Fruit fly (Drosophila melanogaster) whole organism, embryonic: ENCODE results near the gene Lcp65Aa.

Experiments
- Awh ChIP-seq: fragments of 200-800 bp; sonication (Bioruptor generic); IDR thresholded peaks from 2 replicates; pipeline ENCODE4, ENCODE4 v1.3.6; 2022; ENCODE audit warnings: missing biosample characterization, missing genetic modification characterization
- B-H1 ChIP-seq: fragments of 200-800 bp; sonication (Bioruptor generic); IDR thresholded peaks from 3 replicates; pipeline ENCODE4 v1.3.6; 2022; ENCODE audit warnings: missing biosample characterization, missing genetic modification characterization
- B-H2 ChIP-seq: fragments of 200-800 bp; sonication (Bioruptor generic); optimal IDR thresholded peaks from 2 replicates; lab custom pipeline; 2018; ENCODE audit warnings: missing biosample characterization, mild to moderate bottlenecking, missing genetic modification characterization
- CG12219 ChIP-seq: fragments of 200-800 bp; sonication (Bioruptor generic); optimal IDR thresholded peaks from 3 replicates; lab custom pipeline; 2018; ENCODE audit warnings: missing biosample characterization, mild to moderate bottlenecking, missing genetic modification characterization
- CG13424 ChIP-seq: fragments of 200-800 bp; sonication (Bioruptor generic); optimal IDR thresholded peaks from 2 replicates; lab custom pipeline; 2019; ENCODE audit warnings: missing biosample characterization, mild to moderate bottlenecking, missing genetic modification characterization, moderate library complexity
- CG14014 ChIP-seq: fragments of 200-800 bp; sonication (Bioruptor generic); IDR thresholded peaks from 2 replicates; pipeline ENCODE4 v1.3.6; 2022; ENCODE audit warnings: missing biosample characterization, missing genetic modification characterization
- CG14860 ChIP-seq: fragments of 200-800 bp; sonication (Bioruptor generic); IDR thresholded peaks from 3 replicates; pipeline ENCODE4 v1.3.6; 2022; ENCODE audit warnings: missing biosample characterization, missing genetic modification characterization; ENCODE audit not compliant: partially characterized antibody
- CG15696 ChIP-seq: fragments of 200-800 bp; sonication (Bioruptor generic); optimal IDR thresholded peaks from 2 replicates; lab custom pipeline; 2019; ENCODE audit warnings: missing biosample characterization, mild to moderate bottlenecking, missing genetic modification characterization, moderate library complexity
- CG17612 ChIP-seq: fragments of 200-800 bp; sonication (Bioruptor generic); IDR thresholded peaks from 2 replicates; pipeline ENCODE4 v1.3.6; 2022; ENCODE audit warnings: missing biosample characterization, missing genetic modification characterization
- CG2129 ChIP-seq: fragments of 200-800 bp; sonication (Bioruptor generic); IDR thresholded peaks from 2 replicates; pipeline ENCODE4 v1.3.6; 2022; ENCODE audit warnings: missing biosample characterization, missing genetic modification characterization; ENCODE audit not compliant: partially characterized antibody
- CG31365 ChIP-seq: fragments of 200-800 bp; sonication (Bioruptor generic); optimal IDR thresholded peaks from 2 replicates; lab custom pipeline; 2018; ENCODE audit warnings: missing biosample characterization, mild to moderate bottlenecking, missing genetic modification characterization
- CG4404 ChIP-seq: fragments of 200-800 bp; sonication (Bioruptor generic); IDR thresholded peaks from 2 replicates; pipeline ENCODE4 v1.3.6; 2022; ENCODE audit warnings: missing biosample characterization, missing genetic modification characterization
- CG5180 ChIP-seq: fragments of 200-800 bp; sonication (Bioruptor generic); optimal IDR thresholded peaks from 3 replicates; lab custom pipeline; 2017; ENCODE audit warnings: missing biosample characterization, missing genetic modification characterization, mild to moderate bottlenecking, moderate library complexity, missing genetic modification reagents
- CG6654 ChIP-seq: fragments of 200-800 bp; sonication (Bioruptor generic); optimal IDR thresholded peaks from 2 replicates; lab custom pipeline; 2017; ENCODE audit warnings: missing biosample characterization, mild to moderate bottlenecking, missing genetic modification characterization
- CG6689 ChIP-seq: fragments of 200-800 bp; sonication (Bioruptor generic); IDR thresholded peaks from 2 replicates; pipeline ENCODE4 v1.3.6; 2022; ENCODE audit warnings: missing biosample characterization, missing genetic modification characterization
- CG7357 ChIP-seq: fragments of 200-800 bp; sonication (Bioruptor generic); IDR thresholded peaks from 3 replicates; pipeline ENCODE4 v1.3.6; 2022; ENCODE audit warnings: missing biosample characterization, missing genetic modification characterization
- CG8944 ChIP-seq: fragments of 200-800 bp; sonication (Bioruptor generic); optimal IDR thresholded peaks from 3 replicates; lab custom pipeline; 2016; ENCODE audit warnings: missing biosample characterization, missing genetic modification characterization
- CG9932 ChIP-seq: fragments of 200-800 bp; sonication (Bioruptor generic); IDR thresholded peaks from 2 replicates; pipeline ENCODE4 v1.3.6; 2022; ENCODE audit warnings: missing biosample characterization, missing genetic modification characterization
- CHES-1-like ChIP-seq: fragments of 200-800 bp; sonication (Bioruptor generic); optimal IDR thresholded peaks from 2 replicates; lab custom pipeline; 2016; ENCODE audit warnings: missing biosample characterization, missing genetic modification characterization
- Camta ChIP-seq: fragments of 200-800 bp; sonication (Bioruptor generic); optimal IDR thresholded peaks from 2 replicates; lab custom pipeline; 2016; ENCODE audit warnings: missing biosample characterization, missing genetic modification characterization
- CoRest ChIP-seq: fragments of 200-800 bp; sonication (Bioruptor generic); optimal IDR thresholded peaks from 3 replicates; lab custom pipeline; 2018; ENCODE audit warnings: missing biosample characterization, mild to moderate bottlenecking, missing genetic modification characterization, moderate library complexity
- Dad ChIP-seq: fragments of 200-800 bp; sonication (Bioruptor generic); optimal IDR thresholded peaks from 3 replicates; lab custom pipeline; 2016; ENCODE audit warnings: missing biosample characterization, missing genetic modification characterization
- Dp ChIP-seq: fragments of 200-800 bp; sonication (Bioruptor generic); optimal IDR thresholded peaks from 2 replicates; lab custom pipeline; 2018; ENCODE audit warnings: missing biosample characterization, mild to moderate bottlenecking, missing genetic modification characterization, moderate library complexity
- E2f1 ChIP-seq: fragments of 200-800 bp; sonication (Bioruptor generic); IDR thresholded peaks from 2 replicates; pipeline ENCODE4 v1.3.6; 2022; ENCODE audit warnings: missing biosample characterization, missing genetic modification characterization
- Elba2 ChIP-seq: fragments of 200-800 bp; sonication (Bioruptor generic); optimal IDR thresholded peaks from 3 replicates; lab custom pipeline; 2016; ENCODE audit warnings: missing biosample characterization, missing genetic modification characterization
- Fer2 ChIP-seq: fragments of 200-800 bp; sonication (Bioruptor generic); optimal IDR thresholded peaks from 2 replicates; lab custom pipeline; 2018; ENCODE audit warnings: missing biosample characterization, mild to moderate bottlenecking, missing genetic modification characterization, moderate library complexity
- Fer3 ChIP-seq: fragments of 200-800 bp; sonication (Bioruptor generic); optimal IDR thresholded peaks from 2 replicates; lab custom pipeline; 2018; ENCODE audit warnings: missing biosample characterization, mild to moderate bottlenecking, missing genetic modification characterization, moderate library complexity
- Hr78 ChIP-seq, 2 experiments: fragments of 200-800 bp in 1 of 2; fragments of >200 bp in 1 of 2; sonication (Bioruptor generic) in 1 of 2; optimal IDR thresholded peaks; 2 replicates each; lab custom pipeline; 2017 to 2019; ENCODE audit warnings: missing biosample characterization in 2 of 2, missing genetic modification characterization in 2 of 2, mild to moderate bottlenecking in 1 of 2, moderate library complexity in 1 of 2
- Mes4 ChIP-seq: fragments of 200-800 bp; sonication (Bioruptor generic); optimal IDR thresholded peaks from 2 replicates; lab custom pipeline; 2016; ENCODE audit warnings: missing biosample characterization, missing genetic modification characterization
- Mrtf ChIP-seq: fragments of 200-800 bp; sonication (Bioruptor generic); IDR thresholded peaks from 3 replicates; pipeline ENCODE4 v1.3.6; 2022; ENCODE audit warnings: missing biosample characterization, missing genetic modification characterization
- Myb ChIP-seq: fragments of 200-800 bp; sonication (Bioruptor generic); optimal IDR thresholded peaks from 2 replicates; lab custom pipeline; 2016; ENCODE audit warnings: missing biosample characterization, missing genetic modification characterization
- NC2α ChIP-seq: fragments of 200-800 bp; sonication (Bioruptor generic); optimal IDR thresholded peaks from 2 replicates; lab custom pipeline; 2016; ENCODE audit warnings: missing biosample characterization, missing genetic modification characterization
- Neu2 ChIP-seq: fragments of 200-800 bp; sonication (Bioruptor generic); optimal IDR thresholded peaks from 3 replicates; lab custom pipeline; 2016; ENCODE audit warnings: missing biosample characterization, missing genetic modification characterization, borderline replicate concordance
- cas ChIP-seq: fragments of 200-800 bp; sonication (Bioruptor generic); IDR thresholded peaks from 2 replicates; pipeline ENCODE4 v1.3.6; 2022; ENCODE audit warnings: missing biosample characterization, missing genetic modification characterization
- eve ChIP-seq, 2 experiments: fragments of >200 bp; optimal IDR thresholded peaks; 2 replicates each; lab custom pipeline; 2017; ENCODE audit warnings: missing biosample characterization in 2 of 2, missing genetic modification characterization in 2 of 2
- fd102C ChIP-seq: fragments of 200-800 bp; sonication (Bioruptor generic); optimal IDR thresholded peaks from 2 replicates; lab custom pipeline; 2018; ENCODE audit warnings: missing biosample characterization, mild to moderate bottlenecking, missing genetic modification characterization, moderate library complexity
- her ChIP-seq: fragments of 200-800 bp; sonication (Bioruptor generic); optimal IDR thresholded peaks from 2 replicates; lab custom pipeline; 2016; ENCODE audit warnings: missing biosample characterization, missing genetic modification characterization
- insv ChIP-seq, 2 experiments: fragments of 200-800 bp; sonication (Bioruptor generic); optimal IDR thresholded peaks; 3 replicates each; lab custom pipeline; 2016 to 2018; ENCODE audit warnings: missing biosample characterization in 2 of 2, missing genetic modification characterization in 2 of 2
- kah ChIP-seq: fragments of 200-800 bp; sonication (Bioruptor generic); optimal IDR thresholded peaks from 2 replicates; lab custom pipeline; 2018; ENCODE audit warnings: missing biosample characterization, mild to moderate bottlenecking, missing genetic modification characterization
- lilli ChIP-seq: fragments of 200-800 bp; sonication (Bioruptor generic); optimal IDR thresholded peaks from 3 replicates; lab custom pipeline; 2016; ENCODE audit warnings: missing biosample characterization, missing genetic modification characterization
- lola ChIP-seq, 3 experiments: fragments of >200 bp in 2 of 3; fragments of 200-800 bp in 1 of 3; sonication (Bioruptor generic) in 1 of 3; optimal IDR thresholded peaks; 2 replicates each; lab custom pipeline; 2017 to 2019; ENCODE audit warnings: missing biosample characterization in 3 of 3, missing genetic modification characterization in 3 of 3, mild to moderate bottlenecking in 1 of 3, moderate library complexity in 1 of 3
- nmo ChIP-seq: fragments of 200-800 bp; sonication (Bioruptor generic); optimal IDR thresholded peaks from 2 replicates; lab custom pipeline; 2018; ENCODE audit warnings: missing biosample characterization, mild to moderate bottlenecking, missing genetic modification characterization, moderate library complexity
- pho ChIP-seq: fragments of 200-800 bp; sonication (Bioruptor generic); optimal IDR thresholded peaks from 2 replicates; lab custom pipeline; 2016; ENCODE audit warnings: missing biosample characterization, missing genetic modification characterization
- shn ChIP-seq: fragments of 200-800 bp; sonication (Bioruptor generic); optimal IDR thresholded peaks from 3 replicates; lab custom pipeline; 2016; ENCODE audit warnings: missing biosample characterization, missing genetic modification characterization
- sr ChIP-seq: fragments of 200-800 bp; sonication (Bioruptor generic); IDR thresholded peaks from 3 replicates; pipeline ENCODE4 v1.3.6; 2022; ENCODE audit warnings: missing biosample characterization, missing genetic modification characterization
- stwl ChIP-seq: fragments of 200-800 bp; sonication (Bioruptor generic); optimal IDR thresholded peaks from 3 replicates; lab custom pipeline; 2018; ENCODE audit warnings: missing biosample characterization, mild to moderate bottlenecking, missing genetic modification characterization, moderate library complexity
- trem ChIP-seq: fragments of 200-800 bp; optimal IDR thresholded peaks from 3 replicates; lab custom pipeline; 2019; ENCODE audit warnings: missing biosample characterization, mild to moderate bottlenecking, missing genetic modification characterization, moderate library complexity
- ttk ChIP-seq: fragments of 200-800 bp; sonication (Bioruptor generic); IDR thresholded peaks from 2 replicates; pipeline ENCODE4 v2.1.2; 2022; ENCODE audit warnings: missing biosample characterization, missing genetic modification characterization
- zen2 ChIP-seq: fragments of 200-800 bp; sonication (Bioruptor generic); IDR thresholded peaks from 3 replicates; pipeline ENCODE4 v1.3.6; 2022; ENCODE audit warnings: missing biosample characterization, missing genetic modification characterization; ENCODE audit not compliant: partially characterized antibody

Lcp65Aa gene

DNA sequence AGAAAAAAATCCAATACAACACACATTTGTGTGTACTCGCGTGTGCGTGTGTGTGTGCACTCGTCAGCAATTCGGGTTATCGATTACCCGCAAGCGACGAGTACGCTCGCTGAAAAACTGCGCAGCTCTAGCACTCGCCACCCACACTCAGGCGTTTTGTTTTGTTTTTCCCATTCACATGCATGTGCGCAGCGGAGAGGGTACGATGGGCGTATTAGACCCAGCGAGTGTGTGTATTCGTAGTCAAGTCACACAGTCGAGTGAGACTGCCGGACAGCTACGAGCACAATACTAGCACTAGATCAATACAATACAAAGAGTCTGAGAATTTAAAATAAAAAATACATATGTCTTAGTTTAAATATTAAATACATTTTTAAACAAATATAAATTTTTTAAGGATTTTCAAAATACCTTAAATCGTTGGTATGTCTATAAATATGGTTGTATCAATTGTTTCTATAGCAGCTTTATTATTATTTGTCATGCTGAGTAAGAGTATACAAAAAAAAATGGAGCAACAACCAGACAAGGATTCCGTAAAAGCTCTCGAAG lies 33.9 kb downstream of the Lcp65Aa start, which contains the start of the genes D19B and CG43293 (continued):
- TF ChIP-seq CG13424 (tag; lab: Kevin White, UChicago) (peak; percentile 87), CG6689 (GFP tag; lab: Robert Waterston, UW) (peak; percentile 84), CG31365 (peak; percentile 58), CG15696 (tag; lab: Kevin White, UChicago) (peak; percentile 58), CG12219 (GFP tag; lab: Kevin White, UChicago) (peak; percentile 84), sr (peak; percentile 61), Mes4 (GFP tag; lab: Kevin White, UChicago) (peak; percentile 56), Hr78 (GFP tag; optimal IDR thresholded peaks at IDR 0.05; lab: Kevin White, UChicago) (no peak), NC2α (GFP tag; lab: Kevin White, UChicago) (peak; percentile 45), CG5180 (GFP tag; lab: Kevin White, UChicago) (no peak), CG4404 (GFP tag; lab: Robert Waterston, UW) (peak; percentile 73), lilli (peak; percentile 95), E2f1 (GFP tag; lab: Robert Waterston, UW) (peak; percentile 91), CG14860 (no peak), CG17612 (peak; percentile 66), CoRest (tag; lab: Kevin White, UChicago) (peak; percentile 83), stwl (tag; lab: Kevin White, UChicago) (peak; percentile 90), CG6654 (peak; percentile 37), Awh (GFP tag; lab: Robert Waterston, UW) (peak; percentile 93), Fer2 (tag; lab: Kevin White, UChicago) (peak; percentile 71), insv (GFP tag; optimal IDR thresholded peaks at IDR 0.05; lab: Kevin White, UChicago) (peak in 1 of 2 experiments; percentile 69), CHES-1-like (peak; percentile 92), Elba2 (GFP tag; lab: Kevin White, UChicago) (peak; percentile 62), nmo (GFP tag; lab: Kevin White, UChicago) (peak; percentile 78), shn (GFP tag; lab: Kevin White, UChicago) (peak; percentile 85), her (GFP tag; lab: Kevin White, UChicago) (peak; percentile 88), lola (GFP tag; optimal IDR thresholded peaks at IDR 0.05; lab: Kevin White, UChicago) (peak in 1 of 3 experiments; percentile 66), trem (tag; lab: Kevin White, UChicago) (peak; percentile 72), CG7357 (peak; percentile 54; the same call in 1 of the 3 replicates), eve (GFP tag; optimal IDR thresholded peaks at IDR 0.05; lab: Kevin White, UChicago) (no peak), Neu2 (GFP tag; lab: Kevin White, UChicago) (peak; percentile 26), B-H2 (GFP tag; lab: Kevin White, UChicago) (peak; percentile 87), Dad (peak; percentile 80), CG2129 (0 out of 2 replicates have a peak, but pooled peaks have one; percentile 15), pho (GFP tag; lab: Kevin White, UChicago) (peak; percentile 85), zen2 (GFP tag; lab: Robert Waterston, UW) (peak; percentile 5; the same call in 1 of the 3 replicates), Myb (GFP tag; lab: Kevin White, UChicago) (peak; percentile 59), CG8944 (GFP tag; lab: Kevin White, UChicago) (peak; percentile 88), Dp (peak; percentile 25), fd102C (GFP tag; lab: Kevin White, UChicago) (peak; percentile 12), Fer3 (tag; lab: Kevin White, UChicago) (peak; percentile 89), Camta (peak; percentile 83), CG14014 (GFP tag; lab: Robert Waterston, UW) (peak; percentile 92), kah (peak; percentile 63), cas (peak; percentile 81), B-H1 (GFP tag; lab: Robert Waterston, UW) (peak; percentile 89), CG9932 (GFP tag; lab: Robert Waterston, UW) (peak; percentile 95), ttk (GFP tag; lab: Robert Waterston, UW) (peak; percentile 67), Mrtf (GFP tag; lab: Robert Waterston, UW) (peak; percentile 89)
